Worm (Caenorhabditis elegans): ENCODE measurements around the gene msp-3.

msp-3 gene

ce11 chrII:4821739-4822138, 35.7 kb upstream of the msp-3 start, which contains the start of gene lact-5:
Gene lact-5, minus strand, starts transcription at chrII:4821739.
- TF ChIP-seq unc-39 (tag; optimal IDR thresholded peaks at IDR 0.05), result no peak
- TF ChIP-seq sma-9 (GFP tag; optimal IDR thresholded peaks at IDR 0.05), result peak; percentile 18
- TF ChIP-seq sma-9 (tag; optimal IDR thresholded peaks at IDR 0.05), result no peak
- peak; percentile 28 for TF ChIP-seq nhr-25 (tag; optimal IDR thresholded peaks at IDR 0.05)
- TF ChIP-seq blmp-1 (tag; optimal IDR thresholded peaks at IDR 0.05; ENCODE audit: insufficient read depth), result peak; percentile 94
- TF ChIP-seq nhr-21 (tag; optimal IDR thresholded peaks at IDR 0.05), result peak; percentile 43
- TF ChIP-seq fos-1 (tag; optimal IDR thresholded peaks at IDR 0.05), result peak; percentile 37

- TF ChIP-seq lsy-2 (tag; optimal IDR thresholded peaks at IDR 0.05) (no peak), mab-5 (tag; optimal IDR thresholded peaks at IDR 0.05) (no peak), nhr-12 (tag; optimal IDR thresholded peaks at IDR 0.05) (no peak), F13H6.1 (tag; optimal IDR thresholded peaks at IDR 0.05) (no peak), blmp-1 (tag; optimal IDR thresholded peaks at IDR 0.05; ENCODE audit: insufficient read depth) (no peak), lin-39 (tag; optimal IDR thresholded peaks at IDR 0.05) (no peak), unc-62 (GFP tag; optimal IDR thresholded peaks at IDR 0.05) (no peak), C34F6.9 (tag; optimal IDR thresholded peaks at IDR 0.05) (no peak), nhr-21 (tag; optimal IDR thresholded peaks at IDR 0.05) (no peak), ztf-4 (tag; optimal IDR thresholded peaks at IDR 0.05) (no peak), nhr-6 (tag; optimal IDR thresholded peaks at IDR 0.05) (no peak)
Observed at ce11 chrII:4818780-4819179, 32.7 kb upstream of the msp-3 start.

- TF ChIP-seq elt-3 (tag; optimal IDR thresholded peaks at IDR 0.05) (no peak), sma-9 (GFP tag; optimal IDR thresholded peaks at IDR 0.05) (no peak), sma-9 (tag; optimal IDR thresholded peaks at IDR 0.05) (no peak), zag-1 (tag; optimal IDR thresholded peaks at IDR 0.05) (no peak), ceh-16 (tag; optimal IDR thresholded peaks at IDR 0.05) (no peak)
Observed at ce11 chrII:4815356-4815755, 29.3 kb upstream of the msp-3 start.

ce11 chrII:4811986-4812385, 25.9 kb upstream of the msp-3 start, which contains the start of gene rig-6:
Gene rig-6, minus strand, starts transcription at chrII:4812086.
- TF ChIP-seq R02D3.7 (tag; optimal IDR thresholded peaks at IDR 0.05) (no peak), dmd-4 (tag; optimal IDR thresholded peaks at IDR 0.05) (no peak), nhr-21 (tag; optimal IDR thresholded peaks at IDR 0.05) (no peak), snpc-4 (tag; optimal IDR thresholded peaks at IDR 0.05) (no peak), mdl-1 (tag; optimal IDR thresholded peaks at IDR 0.05) (no peak), mab-5 (tag; optimal IDR thresholded peaks at IDR 0.05) (no peak), ceh-16 (tag; optimal IDR thresholded peaks at IDR 0.05) (no peak), Y55F3AM.14 (GFP tag; optimal IDR thresholded peaks at IDR 0.05) (no peak), ZK546.5 (tag; optimal IDR thresholded peaks at IDR 0.05) (no peak), nhr-6 (tag; optimal IDR thresholded peaks at IDR 0.05) (no peak), elt-1 (tag; optimal IDR thresholded peaks at IDR 0.05) (no peak), nhr-237 (tag; optimal IDR thresholded peaks at IDR 0.05) (no peak)

ce11 chrII:4806726-4807125, 20.6 kb upstream of the msp-3 start:
- TF ChIP-seq egl-27 (tag; optimal IDR thresholded peaks at IDR 0.05) (no peak), sma-9 (GFP tag; optimal IDR thresholded peaks at IDR 0.05) (peak; percentile 11), sma-9 (tag; optimal IDR thresholded peaks at IDR 0.05) (no peak), nhr-129 (tag; optimal IDR thresholded peaks at IDR 0.05) (peak; percentile 7), alr-1 (tag; optimal IDR thresholded peaks at IDR 0.05) (no peak), crh-2 (tag; optimal IDR thresholded peaks at IDR 0.05) (peak; percentile 55)

ce11 chrII:4806261-4806660, 20.2 kb upstream of the msp-3 start:
- TF ChIP-seq nhr-23 (tag; optimal IDR thresholded peaks at IDR 0.05) (no peak), Y55F3AM.14 (GFP tag; optimal IDR thresholded peaks at IDR 0.05) (peak; percentile 3), mdl-1 (tag; optimal IDR thresholded peaks at IDR 0.05) (no peak), lsy-2 (tag; optimal IDR thresholded peaks at IDR 0.05) (no peak), snpc-4 (tag; optimal IDR thresholded peaks at IDR 0.05) (no peak), ztf-11 (tag; optimal IDR thresholded peaks at IDR 0.05) (no peak), C34F6.9 (tag; optimal IDR thresholded peaks at IDR 0.05) (no peak), gmeb-1 (tag; optimal IDR thresholded peaks at IDR 0.05) (no peak), ceh-82 (tag; optimal IDR thresholded peaks at IDR 0.05) (no peak), ama-1 (optimal IDR thresholded peaks at IDR 0.05) (no peak), mab-5 (tag; optimal IDR thresholded peaks at IDR 0.05) (peak; percentile 68), crh-2 (tag; optimal IDR thresholded peaks at IDR 0.05) (no peak), dmd-4 (tag; optimal IDR thresholded peaks at IDR 0.05) (no peak)
